Worm (Caenorhabditis elegans) whole organism, L1 larva: Measurements from ENCODE around the gene Y41C4A.11.

Experiments
- irx-1 ChIP-seq: sonication (generic microtip); optimal IDR thresholded peaks from 2 replicates; lab custom pipeline; 2016; ENCODE audit warnings: missing genetic modification characterization, missing compliant biosample characterization
- mdl-1 ChIP-seq, 2 experiments: fragments of 150-350 bp; optimal IDR thresholded peaks; 2 replicates each; lab custom pipeline; 2014 to 2017; ENCODE audit warnings: missing biosample characterization in 2 of 2, missing genetic modification characterization in 2 of 2, inconsistent platforms in 1 of 2

ce11 chrIII:11746718-11747117 lies 27.1 kb downstream of the Y41C4A.11 start, which contains the start of gene mrt-2:
- peak; percentile 96 for TF ChIP-seq irx-1 (tag; lab: Kevin White, UChicago)
- TF ChIP-seq mdl-1 (tag; optimal IDR thresholded peaks at IDR 0.05; lab: Kevin White, UChicago): peak in 1 of 2 experiments; percentile 58
